Fruit fly (Drosophila melanogaster): ENCODE measurements around the gene jvl.

- TF ChIP-seq achi (GFP tag; optimal IDR thresholded peaks at IDR 0.05): peak; percentile 10
- TF ChIP-seq CG8119 (GFP tag; IDR thresholded peaks at IDR 0.05): no peak; the same call in 2 of the 3 replicates
- peak; percentile 29 for TF ChIP-seq Sox14 (GFP tag; optimal IDR thresholded peaks at IDR 0.05)
- no peak for TF ChIP-seq net (GFP tag; optimal IDR thresholded peaks at IDR 0.05)
- peak; percentile 46 for TF ChIP-seq svp (GFP tag)
- TF ChIP-seq fd85E (GFP tag; optimal IDR thresholded peaks at IDR 0.05): no peak
- TF ChIP-seq Eip93F (GFP tag; optimal IDR thresholded peaks at IDR 0.05): no peak
- TF ChIP-seq pdm3 (GFP tag; optimal IDR thresholded peaks at IDR 0.05): no peak
- TF ChIP-seq CG11294 (GFP tag; IDR thresholded peaks at IDR 0.05): peak; percentile 20; the same call in 1 of the 2 replicates
- no peak for TF ChIP-seq CG11902 (GFP tag; optimal IDR thresholded peaks at IDR 0.05)
- TF ChIP-seq lz (GFP tag; optimal IDR thresholded peaks at IDR 0.05): no peak
These were observed 6.6 kb upstream of the jvl start for dm6 chr3R:14734623-14735392.

All from whole organism, prepupa.